Fruit fly (Drosophila melanogaster) whole organism, pupa: ENCODE data around the gene CG13896.
A peak's percentile ranks its signal among the peaks of the same experiment; 100 is the strongest.

Experiments used
- CG10348 ChIP-seq: fragments of 200-800 bp; sonication (Bioruptor generic); IDR thresholded peaks from 2 replicates; pipeline ENCODE4 v1.3.6; 2022; ENCODE audit warnings: missing biosample characterization, missing genetic modification characterization
- CG12605 ChIP-seq: fragments of 200-800 bp; sonication (Bioruptor generic); IDR thresholded peaks from 2 replicates; pipeline ENCODE4 v1.3.6; 2022; ENCODE audit warnings: missing biosample characterization, missing genetic modification characterization
- CG13204 ChIP-seq: fragments of 200-800 bp; sonication (Bioruptor generic); optimal IDR thresholded peaks from 2 replicates; lab custom pipeline; 2018; ENCODE audit warnings: missing biosample characterization, mild to moderate bottlenecking, missing genetic modification characterization, moderate library complexity
- CG14655 ChIP-seq: fragments of 200-800 bp; sonication (Bioruptor generic); optimal IDR thresholded peaks from 3 replicates; lab custom pipeline; 2017; ENCODE audit warnings: mild to moderate bottlenecking, missing biosample characterization, missing genetic modification reagents, missing genetic modification characterization
- CG15710 ChIP-seq: fragments of 200-800 bp; sonication (Bioruptor generic); optimal IDR thresholded peaks from 2 replicates; lab custom pipeline; 2018; ENCODE audit warnings: missing biosample characterization, mild to moderate bottlenecking, missing genetic modification characterization, moderate library complexity
- CG17806 ChIP-seq: fragments of 200-800 bp; sonication (Bioruptor generic); optimal IDR thresholded peaks from 2 replicates; lab custom pipeline; 2018; ENCODE audit warnings: missing biosample characterization, mild to moderate bottlenecking, missing genetic modification characterization, moderate library complexity
- CG32121 ChIP-seq: fragments of 200-800 bp; sonication (Bioruptor generic); IDR thresholded peaks from 2 replicates; pipeline ENCODE4 v1.3.6; 2022; ENCODE audit warnings: missing biosample characterization, missing genetic modification characterization
- CG34367 ChIP-seq: fragments of 200-800 bp; sonication (Bioruptor generic); optimal IDR thresholded peaks from 2 replicates; lab custom pipeline; 2018; ENCODE audit warnings: missing biosample characterization, mild to moderate bottlenecking, missing genetic modification characterization
- CG4496 ChIP-seq: fragments of 200-800 bp; sonication (Bioruptor generic); IDR thresholded peaks from 3 replicates; pipeline ENCODE4 v1.3.6; 2022; ENCODE audit warnings: missing biosample characterization, missing genetic modification characterization
- CG8159 ChIP-seq: fragments of 200-800 bp; sonication (Bioruptor generic); optimal IDR thresholded peaks from 3 replicates; lab custom pipeline; 2018; ENCODE audit warnings: missing biosample characterization, mild to moderate bottlenecking, missing genetic modification characterization, moderate library complexity
- CG8301 ChIP-seq: fragments of 200-800 bp; sonication (Bioruptor generic); optimal IDR thresholded peaks from 2 replicates; lab custom pipeline; 2018; ENCODE audit warnings: missing biosample characterization, mild to moderate bottlenecking, missing genetic modification characterization
- CG9948 ChIP-seq: fragments of 200-800 bp; sonication (Bioruptor generic); optimal IDR thresholded peaks from 2 replicates; lab custom pipeline; 2018; ENCODE audit warnings: missing biosample characterization, mild to moderate bottlenecking, missing genetic modification characterization, moderate library complexity
- EcR ChIP-seq: fragments of 200-800 bp; sonication (Bioruptor generic); optimal IDR thresholded peaks from 3 replicates; lab custom pipeline; 2019; ENCODE audit warnings: missing biosample characterization, missing genetic modification characterization, mild to moderate bottlenecking, moderate library complexity, missing genetic modification reagents
- Ets98B ChIP-seq: fragments of 200-800 bp; sonication (Bioruptor generic); IDR thresholded peaks from 2 replicates; pipeline ENCODE4 v1.3.6; 2022; ENCODE audit warnings: missing biosample characterization, missing genetic modification characterization
- Pif1A ChIP-seq: fragments of 200-800 bp; sonication (Bioruptor generic); optimal IDR thresholded peaks from 3 replicates; lab custom pipeline; 2016; ENCODE audit warnings: missing biosample characterization, missing genetic modification characterization
- Pif1B ChIP-seq: fragments of 200-800 bp; sonication (Bioruptor generic); optimal IDR thresholded peaks from 3 replicates; lab custom pipeline; 2016; ENCODE audit warnings: missing biosample characterization, missing genetic modification characterization
- Snoo ChIP-seq: fragments of 200-800 bp; sonication (Bioruptor generic); optimal IDR thresholded peaks from 3 replicates; lab custom pipeline; 2017; ENCODE audit warnings: missing biosample characterization, mild to moderate bottlenecking, missing genetic modification characterization, inconsistent platforms
- fd96Ca ChIP-seq: fragments of 200-800 bp; sonication (Bioruptor generic); IDR thresholded peaks from 3 replicates; pipeline ENCODE4 v1.3.6; 2022; ENCODE audit warnings: missing biosample characterization, missing genetic modification characterization
- gl ChIP-seq: fragments of 200-800 bp; sonication (Bioruptor generic); optimal IDR thresholded peaks from 2 replicates; lab custom pipeline; 2018; ENCODE audit warnings: missing biosample characterization, mild to moderate bottlenecking, missing genetic modification characterization
- rn ChIP-seq: fragments of 200-800 bp; sonication (Bioruptor generic); IDR thresholded peaks from 2 replicates; pipeline ENCODE4 v1.3.6; 2022; ENCODE audit warnings: missing biosample characterization, missing genetic modification characterization

CG13896 gene

dm6 chr3L:723654-724461, 12.2 kb upstream of the CG13896 start:
- no peak for TF ChIP-seq rn
- no peak for TF ChIP-seq fd96Ca
- no peak for TF ChIP-seq Snoo (tag; lab: Kevin White, UChicago)
- TF ChIP-seq CG9948 (tag; lab: Kevin White, UChicago), result no peak
- TF ChIP-seq Ets98B (GFP tag; lab: Robert Waterston, UW), result no peak
- no peak for TF ChIP-seq CG10348 (GFP tag; lab: Robert Waterston, UW)
- no peak for TF ChIP-seq CG8159 (tag; lab: Kevin White, UChicago)
- no peak for TF ChIP-seq CG4496 (GFP tag; lab: Robert Waterston, UW)
- no peak for TF ChIP-seq CG32121 (GFP tag; lab: Robert Waterston, UW)

dm6 chr3L:722386-722785, 10.7 kb upstream of the CG13896 start:
- no peak for TF ChIP-seq gl (tag; lab: Kevin White, UChicago)
- no peak for TF ChIP-seq CG9948 (tag; lab: Kevin White, UChicago)
- peak; percentile 44; the same call in 1 of the 2 replicates for TF ChIP-seq rn
- no peak for TF ChIP-seq EcR (GFP tag; lab: Kevin White, UChicago)
- peak; percentile 36 for TF ChIP-seq CG12605 (GFP tag; lab: Robert Waterston, UW)
- peak; percentile 70 for TF ChIP-seq CG32121 (GFP tag; lab: Robert Waterston, UW)
- TF ChIP-seq Ets98B (GFP tag; lab: Robert Waterston, UW), result peak; percentile 78
- peak; percentile 78 for TF ChIP-seq CG4496 (GFP tag; lab: Robert Waterston, UW)
- TF ChIP-seq CG8301 (tag; lab: Kevin White, UChicago), result no peak
- TF ChIP-seq Pif1B (GFP tag; lab: Kevin White, UChicago), result no peak
- no peak for TF ChIP-seq CG17806
- TF ChIP-seq fd96Ca, result peak; percentile 80; the same call in 2 of the 3 replicates

dm6 chr3L:721863-722262, 10.2 kb upstream of the CG13896 start:
- TF ChIP-seq CG4496 (GFP tag; lab: Robert Waterston, UW) (0 out of 3 replicates have a peak, but pooled peaks have one; percentile 20), Pif1B (GFP tag; lab: Kevin White, UChicago) (no peak), CG13204 (GFP tag; lab: Kevin White, UChicago) (no peak), CG12605 (GFP tag; lab: Robert Waterston, UW) (no peak), CG17806 (no peak), CG9948 (tag; lab: Kevin White, UChicago) (no peak), Snoo (tag; lab: Kevin White, UChicago) (no peak), CG10348 (GFP tag; lab: Robert Waterston, UW) (no peak), CG15710 (no peak), CG8301 (tag; lab: Kevin White, UChicago) (no peak), fd96Ca (0 out of 3 replicates have a peak, but pooled peaks have one; percentile 32), rn (no peak), gl (tag; lab: Kevin White, UChicago) (no peak), CG34367 (tag; lab: Kevin White, UChicago) (no peak), Ets98B (GFP tag; lab: Robert Waterston, UW) (peak; percentile 44; the same call in 1 of the 2 replicates), CG32121 (GFP tag; lab: Robert Waterston, UW) (peak; percentile 31)

- TF ChIP-seq CG14655 (GFP tag; lab: Kevin White, UChicago) (peak; percentile 80), Pif1A (GFP tag; lab: Kevin White, UChicago) (peak; percentile 11), CG8301 (tag; lab: Kevin White, UChicago) (peak; percentile 79), CG32121 (GFP tag; lab: Robert Waterston, UW) (peak; percentile 84), CG4496 (GFP tag; lab: Robert Waterston, UW) (peak; percentile 81; the same call in 2 of the 3 replicates), Ets98B (GFP tag; lab: Robert Waterston, UW) (peak; percentile 83), CG12605 (GFP tag; lab: Robert Waterston, UW) (peak; percentile 48), CG10348 (GFP tag; lab: Robert Waterston, UW) (no peak), Pif1B (GFP tag; lab: Kevin White, UChicago) (no peak), rn (peak; percentile 22; the same call in 1 of the 2 replicates), fd96Ca (no peak; the same call in none of the 3 replicates)
These were observed 9.4 kb upstream of the CG13896 start for dm6 chr3L:721026-721425.

- TF ChIP-seq EcR (GFP tag; lab: Kevin White, UChicago) (no peak), CG17806 (no peak), CG4496 (GFP tag; lab: Robert Waterston, UW) (peak; percentile 11; the same call in 1 of the 3 replicates)
- TF ChIP-seq, all 21 proteins: peak for 1
These were observed 6.7 kb upstream of the CG13896 start for dm6 chr3L:718378-718777.

- TF ChIP-seq gl (tag; lab: Kevin White, UChicago) (no peak), CG17806 (peak; percentile 9), CG8159 (tag; lab: Kevin White, UChicago) (peak; percentile 35)
These were observed 4.4 kb upstream of the CG13896 start for dm6 chr3L:716078-716477.
